Worm (Caenorhabditis elegans): ENCODE data around the gene srsx-14.

srsx-14 gene

ce11 chrIV:5607343-5607742 is 19.6 kb downstream of the srsx-14 start (continued):
- TF ChIP-seq attf-5 (GFP tag; optimal IDR thresholded peaks at IDR 0.05), result peak; percentile 76
- no peak for TF ChIP-seq hlh-26 (GFP tag; conservative IDR thresholded peaks at IDR 0.05)
- no peak for TF ChIP-seq ztf-3 (GFP tag; optimal IDR thresholded peaks at IDR 0.05)
- no peak for TF ChIP-seq ztf-25 (GFP tag; IDR thresholded peaks at IDR 0.05)
- TF ChIP-seq Y95B8A.8 (GFP tag; IDR thresholded peaks at IDR 0.05), result no peak
- TF ChIP-seq repo-1 (tag; optimal IDR thresholded peaks at IDR 0.05), result no peak
- TF ChIP-seq Y53G8AR.9 (GFP tag; conservative IDR thresholded peaks at IDR 0.05), result no peak
- no peak for TF ChIP-seq C17E4.6 (GFP tag; IDR thresholded peaks at IDR 0.05)
- TF ChIP-seq rec-8 (tag; optimal IDR thresholded peaks at IDR 0.05), result no peak
- TF ChIP-seq dpff-1 (tag; optimal IDR thresholded peaks at IDR 0.05), result no peak
- no peak; the same call in 1 of the 2 replicates for TF ChIP-seq C06A6.2 (GFP tag; conservative IDR thresholded peaks at IDR 0.05)
- peak; percentile 25 for TF ChIP-seq tbp1 (GFP tag; optimal IDR thresholded peaks at IDR 0.05)
- TF ChIP-seq aptf-3 (GFP tag; IDR thresholded peaks at IDR 0.05), result no peak
- peak; percentile 49; the same call in 1 of the 2 replicates for TF ChIP-seq hmg-1.2 (GFP tag; IDR thresholded peaks at IDR 0.05)
- no peak for TF ChIP-seq sea-2 (GFP tag; IDR thresholded peaks at IDR 0.05)
- TF ChIP-seq snpc-3.4 (tag; optimal IDR thresholded peaks at IDR 0.05), result no peak
- TF ChIP-seq hrde-1 (tag; optimal IDR thresholded peaks at IDR 0.05; ENCODE audit: borderline replicate concordance), result no peak
- 0 out of 2 replicates have a peak, but pooled peaks have one; percentile 17 for TF ChIP-seq ekl-4 (GFP tag; IDR thresholded peaks at IDR 0.05)
- TF ChIP-seq F22D6.2 (tag; optimal IDR thresholded peaks at IDR 0.05), result no peak
- TF ChIP-seq ztf-18 (tag; optimal IDR thresholded peaks at IDR 0.05), result peak; percentile 9
- no peak for TF ChIP-seq Y79H2A.3 (GFP tag; conservative IDR thresholded peaks at IDR 0.05)
- peak; percentile 72 for TF ChIP-seq dox-1 (GFP tag; IDR thresholded peaks at IDR 0.05)
- no peak for TF ChIP-seq hsf-1 (GFP tag; IDR thresholded peaks at IDR 0.05)
- TF ChIP-seq B0261.1 (tag; optimal IDR thresholded peaks at IDR 0.05), result no peak
- TF ChIP-seq lsl-1 (GFP tag; optimal IDR thresholded peaks at IDR 0.05), result no peak
- no peak for TF ChIP-seq aptf-2 (GFP tag; conservative IDR thresholded peaks at IDR 0.05)
- no peak for TF ChIP-seq attf-6 (GFP tag; IDR thresholded peaks at IDR 0.05)
- TF ChIP-seq bed-2 (GFP tag; IDR thresholded peaks at IDR 0.05), result no peak
- peak; percentile 70; the same call in 1 of the 2 replicates for TF ChIP-seq K11D2.4 (GFP tag; IDR thresholded peaks at IDR 0.05)
- 0 out of 2 replicates have a peak, but pooled peaks have one; percentile 45 for TF ChIP-seq cebp-1 (GFP tag; IDR thresholded peaks at IDR 0.05)
- TF ChIP-seq cebp-1 (tag; optimal IDR thresholded peaks at IDR 0.05), result peak; percentile 83
- no peak for TF ChIP-seq madf-6 (GFP tag; IDR thresholded peaks at IDR 0.05)
- no peak for TF ChIP-seq ceh-91 (GFP tag; IDR thresholded peaks at IDR 0.05)
- no peak for TF ChIP-seq ceh-100 (GFP tag; IDR thresholded peaks at IDR 0.05)
- no peak for TF ChIP-seq nhr-27 (tag; optimal IDR thresholded peaks at IDR 0.05)
- no peak for TF ChIP-seq B0035.1 (tag; optimal IDR thresholded peaks at IDR 0.05)
- no peak for TF ChIP-seq ztf-6 (GFP tag; IDR thresholded peaks at IDR 0.05)
- 0 out of 2 replicates have a peak, but pooled peaks have one; percentile 40 for TF ChIP-seq lin-26 (GFP tag; IDR thresholded peaks at IDR 0.05)
- TF ChIP-seq lag-1 (GFP tag; IDR thresholded peaks at IDR 0.05), result no peak

DNA sequence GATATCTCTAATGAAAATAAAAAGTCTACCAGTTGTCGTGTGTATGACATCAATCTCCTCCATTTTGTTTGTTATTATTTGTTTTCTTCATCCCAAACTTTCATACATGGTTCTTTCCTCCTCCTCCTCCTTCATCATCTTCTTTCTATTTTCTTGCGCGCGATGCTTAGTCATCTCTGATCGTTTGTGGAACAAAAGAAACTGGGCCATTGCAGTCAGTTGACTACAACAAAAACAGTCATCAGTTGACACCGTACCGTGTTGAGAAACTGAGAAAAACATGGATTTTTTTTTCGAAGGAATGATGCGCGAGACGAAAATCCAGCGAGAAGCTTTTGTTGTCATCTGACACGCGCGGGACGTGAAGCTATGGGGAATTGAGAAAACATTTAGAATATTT is 21.7 kb downstream of the srsx-14 start:
- TF ChIP-seq ekl-4 (GFP tag; IDR thresholded peaks at IDR 0.05), result peak; percentile 43; the same call in 1 of the 2 replicates
- TF ChIP-seq aptf-3 (GFP tag; IDR thresholded peaks at IDR 0.05), result no peak
- TF ChIP-seq atf-7 (tag; optimal IDR thresholded peaks at IDR 0.05), result no peak
- no peak for TF ChIP-seq hlh-26 (GFP tag; conservative IDR thresholded peaks at IDR 0.05)
- 0 out of 2 replicates have a peak, but pooled peaks have one; percentile 33 for TF ChIP-seq lir-1 (GFP tag; conservative IDR thresholded peaks at IDR 0.05)
- no peak for TF ChIP-seq ztf-3 (GFP tag; optimal IDR thresholded peaks at IDR 0.05)
